Fruit fly (Drosophila melanogaster) whole organism, embryonic: ENCODE data around the gene Ced-12.
A peak's percentile ranks its signal among the peaks of the same experiment; 100 is the strongest.

ENCODE experiments used
- Bgb ChIP-seq: fragments of 200-800 bp; sonication (Bioruptor generic); IDR thresholded peaks from 2 replicates; pipeline ENCODE4 v1.3.6; 2022; ENCODE audit warnings: missing biosample characterization, missing genetic modification characterization; ENCODE audit not compliant: partially characterized antibody
- CG13287 ChIP-seq: fragments of 200-800 bp; sonication (Bioruptor generic); IDR thresholded peaks from 2 replicates; pipeline ENCODE4 v1.3.6; 2022; ENCODE audit warnings: missing biosample characterization, missing genetic modification characterization; ENCODE audit not compliant: partially characterized antibody
- CG13894 ChIP-seq: fragments of 200-800 bp; sonication (Bioruptor generic); optimal IDR thresholded peaks from 3 replicates; lab custom pipeline; 2018; ENCODE audit warnings: missing biosample characterization, mild to moderate bottlenecking, missing genetic modification characterization, moderate library complexity
- CG15514 ChIP-seq: fragments of 200-800 bp; sonication (Bioruptor generic); optimal IDR thresholded peaks from 3 replicates; lab custom pipeline; 2017; ENCODE audit warnings: missing biosample characterization, missing genetic modification characterization, mild to moderate bottlenecking, moderate library complexity, missing genetic modification reagents
- CG16813 ChIP-seq: fragments of 200-800 bp; sonication (Bioruptor generic); IDR thresholded peaks from 3 replicates; pipeline ENCODE4 v1.3.6; 2022; ENCODE audit warnings: missing biosample characterization, missing genetic modification characterization; ENCODE audit not compliant: partially characterized antibody
- CG17385 ChIP-seq: fragments of 200-800 bp; sonication (Bioruptor generic); optimal IDR thresholded peaks from 3 replicates; lab custom pipeline; 2018; ENCODE audit warnings: missing biosample characterization, mild to moderate bottlenecking, missing genetic modification characterization
- CG17568 ChIP-seq: fragments of 200-800 bp; sonication (Bioruptor generic); optimal IDR thresholded peaks from 2 replicates; lab custom pipeline; 2018; ENCODE audit warnings: missing biosample characterization, mild to moderate bottlenecking, missing genetic modification characterization, moderate library complexity
- CG17802 ChIP-seq: fragments of 200-800 bp; sonication (Bioruptor generic); optimal IDR thresholded peaks from 2 replicates; lab custom pipeline; 2018; ENCODE audit warnings: missing biosample characterization, mild to moderate bottlenecking, missing genetic modification characterization, moderate library complexity
- CG18619 ChIP-seq: fragments of 200-800 bp; sonication (Bioruptor generic); optimal IDR thresholded peaks from 3 replicates; lab custom pipeline; 2017; ENCODE audit warnings: missing biosample characterization, mild to moderate bottlenecking, missing genetic modification characterization
- CG2889 ChIP-seq: fragments of 200-800 bp; sonication (Bioruptor generic); IDR thresholded peaks from 3 replicates; pipeline ENCODE4 v1.3.6; 2022; ENCODE audit warnings: missing biosample characterization, missing genetic modification characterization
- CG4328 ChIP-seq: fragments of 200-800 bp; sonication (Bioruptor generic); optimal IDR thresholded peaks from 3 replicates; lab custom pipeline; 2017; ENCODE audit warnings: missing biosample characterization, missing genetic modification reagents, missing genetic modification characterization
- CG4854 ChIP-seq: fragments of 200-800 bp; sonication (Bioruptor generic); optimal IDR thresholded peaks from 2 replicates; lab custom pipeline; 2016; ENCODE audit warnings: missing biosample characterization, missing genetic modification characterization, inconsistent platforms
- CG5245 ChIP-seq: fragments of 200-800 bp; sonication (Bioruptor generic); optimal IDR thresholded peaks from 3 replicates; lab custom pipeline; 2016; ENCODE audit warnings: missing biosample characterization, missing genetic modification characterization
- CG6791 ChIP-seq: fragments of 200-800 bp; sonication (Bioruptor generic); IDR thresholded peaks from 3 replicates; pipeline ENCODE4 v1.3.6; 2022; ENCODE audit warnings: missing biosample characterization, missing genetic modification characterization; ENCODE audit not compliant: partially characterized antibody
- CG6813 ChIP-seq: fragments of 200-800 bp; sonication (Bioruptor generic); optimal IDR thresholded peaks from 2 replicates; lab custom pipeline; 2017; ENCODE audit warnings: missing biosample characterization, missing genetic modification characterization, mild to moderate bottlenecking, moderate library complexity, missing genetic modification reagents
- CG7357 ChIP-seq: fragments of 200-800 bp; sonication (Bioruptor generic); IDR thresholded peaks from 3 replicates; pipeline ENCODE4 v1.3.6; 2022; ENCODE audit warnings: missing biosample characterization, missing genetic modification characterization
- CG7372 ChIP-seq: fragments of 200-800 bp; sonication (Bioruptor generic); IDR thresholded peaks from 2 replicates; pipeline ENCODE4 v1.3.6; 2022; ENCODE audit warnings: missing biosample characterization, missing genetic modification characterization
- CG9437 ChIP-seq: fragments of 200-800 bp; sonication (Bioruptor generic); optimal IDR thresholded peaks from 2 replicates; lab custom pipeline; 2018; ENCODE audit warnings: missing biosample characterization, mild to moderate bottlenecking, missing genetic modification characterization
- CG9932 ChIP-seq: fragments of 200-800 bp; sonication (Bioruptor generic); IDR thresholded peaks from 2 replicates; pipeline ENCODE4 v1.3.6; 2022; ENCODE audit warnings: missing biosample characterization, missing genetic modification characterization
- D ChIP-seq, 2 experiments: fragments of 200-800 bp in 1 of 2; fragments of >200 bp in 1 of 2; sonication (Bioruptor generic) in 1 of 2; optimal IDR thresholded peaks; 2 replicates in 1 of 2; 3 replicates in 1 of 2; lab custom pipeline; 2017; ENCODE audit warnings: mild to moderate bottlenecking in 1 of 2, missing biosample characterization in 1 of 2, missing genetic modification characterization in 1 of 2, missing genetic modification reagents in 1 of 2
- Hr51 ChIP-seq, 2 experiments: fragments of 200-800 bp; sonication (Bioruptor generic); optimal IDR thresholded peaks; 2 replicates in 1 of 2; 3 replicates in 1 of 2; lab custom pipeline; 2016 to 2018; ENCODE audit warnings: missing biosample characterization in 2 of 2, missing genetic modification characterization in 2 of 2, mild to moderate bottlenecking in 1 of 2, moderate library complexity in 1 of 2
- Lhr ChIP-seq: fragments of 200-800 bp; sonication (Bioruptor generic); optimal IDR thresholded peaks from 3 replicates; lab custom pipeline; 2017; ENCODE audit warnings: mild to moderate bottlenecking, missing biosample characterization, missing genetic modification reagents, missing genetic modification characterization
- Meics ChIP-seq: fragments of 200-800 bp; sonication (Bioruptor generic); optimal IDR thresholded peaks from 2 replicates; lab custom pipeline; 2017; ENCODE audit warnings: missing biosample characterization, mild to moderate bottlenecking, missing genetic modification characterization
- Opbp ChIP-seq: fragments of 200-800 bp; sonication (Bioruptor generic); IDR thresholded peaks from 3 replicates; pipeline ENCODE4 v1.3.6; 2022; ENCODE audit warnings: missing biosample characterization, missing genetic modification characterization; ENCODE audit not compliant: partially characterized antibody
- Pdp1 ChIP-seq, 2 experiments: fragments of 200-800 bp; sonication (Bioruptor generic); optimal IDR thresholded peaks; 3 replicates each; lab custom pipeline; 2016; ENCODE audit warnings: missing biosample characterization in 2 of 2, missing genetic modification characterization in 2 of 2, mild to moderate bottlenecking in 1 of 2, moderate library complexity in 1 of 2
- Spps ChIP-seq: fragments of 200-800 bp; sonication (Bioruptor generic); optimal IDR thresholded peaks from 2 replicates; lab custom pipeline; 2018; ENCODE audit warnings: missing biosample characterization, mild to moderate bottlenecking, missing genetic modification characterization
- chinmo ChIP-seq: fragments of 200-800 bp; sonication (Bioruptor generic); IDR thresholded peaks from 4 replicates; pipeline ENCODE4 v1.3.6; 2022; ENCODE audit warnings: missing biosample characterization, missing genetic modification characterization; ENCODE audit not compliant: partially characterized antibody
- ham ChIP-seq: fragments of 200-800 bp; sonication (Bioruptor generic); IDR thresholded peaks from 2 replicates; pipeline ENCODE4 v1.3.6; 2022; ENCODE audit warnings: missing biosample characterization, missing genetic modification characterization
- kni ChIP-seq: fragments of 200-800 bp; sonication (Bioruptor generic); optimal IDR thresholded peaks from 3 replicates; lab custom pipeline; 2017; ENCODE audit warnings: mild to moderate bottlenecking, missing biosample characterization, missing genetic modification reagents, missing genetic modification characterization
- lov ChIP-seq, 2 experiments: fragments of 200-800 bp in 1 of 2; fragments of >200 bp in 1 of 2; sonication (Bioruptor generic) in 1 of 2; IDR thresholded peaks in 1 of 2; optimal IDR thresholded peaks in 1 of 2; 2 replicates in 1 of 2; 3 replicates in 1 of 2; pipeline versions ENCODE4 v1.3.6 to Lab custom; 2017 to 2022; ENCODE audit warnings: missing biosample characterization in 1 of 2, missing genetic modification characterization in 1 of 2
- onecut ChIP-seq: fragments of 200-800 bp; sonication (Bioruptor generic); IDR thresholded peaks from 2 replicates; pipeline ENCODE4 v1.3.6; 2022; ENCODE audit warnings: missing biosample characterization, missing genetic modification characterization
- pb ChIP-seq: fragments of 200-800 bp; sonication (Bioruptor generic); optimal IDR thresholded peaks from 3 replicates; lab custom pipeline; 2016; ENCODE audit warnings: missing biosample characterization, missing genetic modification characterization
- pita ChIP-seq: fragments of 200-800 bp; sonication (Bioruptor generic); optimal IDR thresholded peaks from 2 replicates; lab custom pipeline; 2017; ENCODE audit warnings: missing biosample characterization, mild to moderate bottlenecking, missing genetic modification characterization
- sc ChIP-seq, 3 experiments: fragments of >200 bp in 2 of 3; fragments of 200-800 bp in 1 of 3; sonication (Bioruptor generic) in 1 of 3; optimal IDR thresholded peaks; 2 replicates in 2 of 3; 3 replicates in 1 of 3; lab custom pipeline; 2017; ENCODE audit warnings: mild to moderate bottlenecking in 1 of 3, missing biosample characterization in 1 of 3, missing genetic modification characterization in 1 of 3, missing genetic modification reagents in 1 of 3
- schlank ChIP-seq: fragments of 200-800 bp; sonication (Bioruptor generic); optimal IDR thresholded peaks from 2 replicates; lab custom pipeline; 2018; ENCODE audit warnings: missing biosample characterization, mild to moderate bottlenecking, missing genetic modification characterization
- scrt ChIP-seq: fragments of 200-800 bp; sonication (Bioruptor generic); optimal IDR thresholded peaks from 2 replicates; lab custom pipeline; 2018; ENCODE audit warnings: missing biosample characterization, mild to moderate bottlenecking, missing genetic modification characterization, moderate library complexity
- sens ChIP-seq: fragments of 200-800 bp; sonication (Bioruptor generic); peaks from one replicate; lab custom pipeline; 2016; ENCODE audit warnings: missing biosample characterization, missing genetic modification characterization
- slbo ChIP-seq: fragments of 200-800 bp; sonication (Bioruptor generic); IDR thresholded peaks from 2 replicates; pipeline ENCODE4 v1.3.6; 2022; ENCODE audit warnings: missing biosample characterization, missing genetic modification characterization
- slou ChIP-seq: fragments of 200-800 bp; sonication (Bioruptor generic); optimal IDR thresholded peaks from 3 replicates; lab custom pipeline; 2016; ENCODE audit warnings: missing biosample characterization, missing genetic modification characterization
- slp2 ChIP-seq: fragments of 200-800 bp; sonication (Bioruptor generic); optimal IDR thresholded peaks from 2 replicates; lab custom pipeline; 2016; ENCODE audit warnings: missing biosample characterization, missing genetic modification characterization
- trh ChIP-seq: fragments of 200-800 bp; sonication (Bioruptor generic); optimal IDR thresholded peaks from 2 replicates; lab custom pipeline; 2016; ENCODE audit warnings: missing biosample characterization, missing genetic modification characterization
- ttk ChIP-seq: fragments of 200-800 bp; sonication (Bioruptor generic); IDR thresholded peaks from 2 replicates; pipeline ENCODE4 v2.1.2; 2022; ENCODE audit warnings: missing biosample characterization, missing genetic modification characterization
- wor ChIP-seq: fragments of 200-800 bp; sonication (Bioruptor generic); IDR thresholded peaks from 2 replicates; pipeline ENCODE4 v1.3.6; 2022; ENCODE audit warnings: missing biosample characterization, missing genetic modification characterization
- zfh2 ChIP-seq: fragments of 200-800 bp; sonication (Bioruptor generic); optimal IDR thresholded peaks from 2 replicates; lab custom pipeline; 2016; ENCODE audit warnings: missing biosample characterization, missing genetic modification characterization

Ced-12 gene

DNA sequence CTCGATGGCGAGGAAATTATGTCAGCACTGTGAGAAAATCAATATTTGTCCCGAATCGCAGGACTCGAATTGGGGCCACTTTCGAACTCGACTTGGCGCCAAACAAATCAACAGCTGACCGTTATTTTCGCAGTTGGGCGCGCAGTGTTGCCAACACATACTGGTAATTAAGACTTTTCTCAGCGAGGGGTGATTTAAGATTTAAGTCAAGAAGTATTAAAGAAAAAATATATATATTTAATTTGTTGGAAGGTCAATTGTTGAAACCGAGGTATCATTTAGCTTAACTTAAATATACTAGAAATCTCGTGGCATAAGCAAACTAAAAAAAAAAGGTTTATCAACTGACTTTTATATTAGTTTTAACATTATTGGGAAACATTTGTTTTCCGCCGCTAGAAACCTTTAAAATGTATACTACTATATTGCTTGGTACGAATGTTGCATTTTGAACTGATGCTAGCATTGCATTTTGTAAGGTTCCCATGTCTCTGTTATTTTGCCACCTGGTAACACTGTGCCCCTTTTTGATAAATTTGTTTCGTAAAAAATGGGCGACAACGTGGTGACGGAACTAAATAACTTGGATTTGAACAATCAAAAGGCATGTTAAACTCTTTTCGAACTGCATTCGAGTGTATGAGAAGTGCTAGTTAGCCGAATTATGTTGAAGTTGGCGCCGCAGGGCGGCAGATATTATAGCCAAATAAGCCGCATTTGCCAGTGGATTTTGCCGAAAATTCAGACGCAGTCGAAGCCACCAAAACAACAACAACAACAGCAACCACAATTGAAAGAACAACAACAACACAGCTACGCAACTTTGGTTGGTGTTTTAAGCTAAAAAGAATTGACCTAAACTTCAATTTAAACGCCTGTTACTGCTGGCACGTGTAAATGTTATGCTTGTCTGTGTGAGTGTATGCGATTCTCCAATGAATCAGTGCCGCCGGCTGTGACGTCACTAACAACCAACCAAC lies 5.9 kb downstream of the Ced-12 start, which contains the start of the genes Patsas and ThrRS (continued):
- TF ChIP-seq CG13894 (tag; lab: Kevin White, UChicago) (peak; percentile 85), trh (GFP tag; lab: Kevin White, UChicago) (peak; percentile 46), chinmo (GFP tag; lab: Robert Waterston, UW) (no peak), CG18619 (GFP tag; lab: Kevin White, UChicago) (peak; percentile 80), CG7357 (GFP tag; lab: Robert Waterston, UW) (peak; percentile 97), slp2 (GFP tag; lab: Kevin White, UChicago) (peak; percentile 73), CG4854 (peak; percentile 73), CG17802 (tag; lab: Kevin White, UChicago) (peak; percentile 86), CG16813 (GFP tag; lab: Robert Waterston, UW) (no peak), scrt (GFP tag; lab: Kevin White, UChicago) (peak; percentile 75), pb (GFP tag; lab: Kevin White, UChicago) (peak; percentile 47), schlank (peak; percentile 21), Pdp1 (GFP tag; optimal IDR thresholded peaks at IDR 0.05; lab: Kevin White, UChicago) (peak; percentile 70 to 80), wor (peak; percentile 32; the same call in 1 of the 2 replicates), CG7372 (GFP tag; lab: Robert Waterston, UW) (peak; percentile 82), slou (GFP tag; lab: Kevin White, UChicago) (peak; percentile 82), ham (no peak), CG4328 (GFP tag; lab: Kevin White, UChicago) (peak; percentile 71), onecut (GFP tag; lab: Robert Waterston, UW) (peak; percentile 97), Bgb (GFP tag; lab: Robert Waterston, UW) (no peak), sc (optimal IDR thresholded peaks at IDR 0.05; lab: Kevin White, UChicago) (no peak), sc (GFP tag; optimal IDR thresholded peaks at IDR 0.05; lab: Kevin White, UChicago) (peak; percentile 72), CG6791 (GFP tag; lab: Robert Waterston, UW) (no peak), Spps (tag; lab: Kevin White, UChicago) (peak; percentile 75), CG15514 (peak; percentile 78), CG13287 (GFP tag; lab: Robert Waterston, UW) (no peak; the same call in 1 of the 2 replicates), CG5245 (GFP tag; lab: Kevin White, UChicago) (peak; percentile 76), lov (optimal IDR thresholded peaks at IDR 0.05; lab: Kevin White, UChicago) (no peak), lov (GFP tag; IDR thresholded peaks at IDR 0.05; lab: Robert Waterston, UW) (0 out of 3 replicates have a peak, but pooled peaks have one; percentile 15), kni (no peak), CG9932 (GFP tag; lab: Robert Waterston, UW) (peak; percentile 89), pita (GFP tag; lab: Kevin White, UChicago) (no peak), CG9437 (GFP tag; lab: Kevin White, UChicago) (peak; percentile 72), zfh2 (GFP tag; lab: Kevin White, UChicago) (peak; percentile 62), slbo (peak; percentile 91), sens (GFP tag; lab: Kevin White, UChicago) (peak; percentile 96), CG17568 (GFP tag; lab: Kevin White, UChicago) (no peak), Opbp (GFP tag; lab: Robert Waterston, UW) (no peak; the same call in 2 of the 3 replicates), Meics (peak; percentile 87), D (optimal IDR thresholded peaks at IDR 0.05; lab: Kevin White, UChicago) (no peak), D (GFP tag; optimal IDR thresholded peaks at IDR 0.05; lab: Kevin White, UChicago) (peak; percentile 77), Hr51 (GFP tag; optimal IDR thresholded peaks at IDR 0.05; lab: Kevin White, UChicago) (peak; percentile 78 to 88), Lhr (GFP tag; lab: Kevin White, UChicago) (peak; percentile 49), CG17385 (peak; percentile 79), CG6813 (GFP tag; lab: Kevin White, UChicago) (peak; percentile 62), ttk (peak; percentile 76), CG2889 (peak; percentile 80)
